Worm (Caenorhabditis elegans): Measurements from ENCODE around the gene C33G3.5.

Gene C33G3.5

DNA sequence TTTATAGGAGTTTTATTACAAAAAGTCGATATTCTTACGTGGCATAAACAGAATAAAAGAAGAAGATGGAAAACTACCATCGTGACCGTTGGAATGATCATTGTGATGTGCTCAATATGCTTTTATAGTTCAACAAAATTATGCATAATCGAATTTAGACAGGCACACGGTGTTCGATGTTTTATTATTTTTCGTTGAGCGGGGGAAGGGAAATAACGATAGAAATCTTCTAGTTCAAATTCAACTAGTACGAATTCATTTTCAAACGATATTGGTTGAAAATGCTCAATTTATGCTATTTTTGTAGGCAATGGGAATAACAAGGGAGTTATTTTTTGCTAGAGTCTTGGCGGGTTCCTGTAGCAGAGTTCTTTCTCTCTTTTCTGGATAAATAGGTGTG is at the start of gene C33G3.5:
C33G3.5 (minus strand) TSS at position 101 of the 400 bp plus-strand sequence.
- TF ChIP-seq unc-62 (GFP tag; optimal IDR thresholded peaks at IDR 0.05) = no peak

DNA sequence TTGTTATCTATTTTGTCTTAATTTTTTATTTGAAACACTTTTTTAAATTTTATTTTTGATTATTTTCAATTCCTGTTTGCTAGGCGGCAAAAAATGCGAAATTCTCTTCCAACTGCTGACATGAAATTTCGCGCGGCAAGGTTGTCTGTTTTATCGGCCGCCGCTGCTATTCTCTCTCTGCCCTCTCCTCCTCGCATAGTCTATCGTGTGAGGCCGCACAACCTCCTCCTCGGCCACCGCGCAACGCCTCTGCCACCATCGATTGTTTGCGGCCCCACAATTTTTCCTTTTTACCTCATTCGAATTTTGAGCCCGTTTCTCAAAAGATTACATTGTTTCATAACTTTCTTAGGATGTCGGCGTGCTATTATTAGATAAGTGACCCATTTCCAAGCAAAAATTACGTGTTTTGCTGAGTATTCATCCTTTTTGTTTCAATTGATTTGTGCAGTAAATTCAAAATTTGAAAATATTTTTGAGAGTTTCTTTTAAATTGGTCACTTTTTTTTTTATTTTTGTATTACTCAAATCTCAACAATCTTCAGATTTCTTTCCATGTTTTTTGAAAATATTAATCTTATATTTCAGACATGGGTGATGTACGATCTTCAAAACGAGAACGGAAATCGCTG is 48.9 kb upstream of the C33G3.5 start, which contains the start of gene F28H6.4:
F28H6.4 (plus strand) TSS at position 582 of the 632 bp plus-strand sequence.
- TF ChIP-seq unc-62 (GFP tag; optimal IDR thresholded peaks at IDR 0.05) = no peak

DNA sequence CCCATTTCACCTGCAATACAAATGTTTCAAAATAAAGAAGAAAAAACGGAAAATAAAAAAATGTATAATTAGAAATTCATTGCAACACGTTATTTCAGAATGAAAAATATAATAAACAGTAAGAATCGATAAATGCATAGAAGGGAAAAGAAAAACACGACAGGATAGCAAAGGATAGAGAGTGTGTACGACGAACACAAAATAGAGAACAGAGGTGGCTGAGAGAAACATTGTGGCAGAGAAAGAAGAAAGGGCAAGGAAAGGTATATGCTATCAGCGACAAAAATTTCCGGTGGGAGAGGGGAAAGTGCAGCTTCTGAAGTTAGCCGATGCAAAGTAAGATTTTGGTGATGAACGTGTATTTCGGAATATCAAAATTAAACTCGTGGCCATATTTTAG is 47.4 kb upstream of the C33G3.5 start, which contains the start of gene F28H6.6:
F28H6.6 (minus strand) TSS at position 10 of the 400 bp plus-strand sequence.
- no peak for TF ChIP-seq unc-62 (GFP tag; optimal IDR thresholded peaks at IDR 0.05)

DNA sequence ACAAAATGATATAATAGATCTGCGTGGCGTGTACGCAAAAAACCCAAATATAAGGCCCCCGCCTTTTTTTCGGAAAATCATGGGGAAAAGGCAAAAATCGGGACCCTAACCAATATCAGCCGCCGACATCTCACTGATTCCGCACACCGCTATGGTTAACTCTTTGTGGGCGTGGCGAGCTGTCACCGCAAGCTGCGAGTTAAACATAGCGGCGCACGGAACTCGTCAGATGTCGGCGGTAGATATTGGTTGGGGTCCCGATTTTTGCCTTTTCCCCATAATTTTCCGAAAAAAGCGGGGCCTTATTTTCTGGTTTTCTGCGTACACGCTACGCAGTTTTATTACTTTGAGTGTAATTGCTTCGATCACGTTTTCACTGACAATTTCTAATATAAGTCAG is 40.3 kb upstream of the C33G3.5 start:
- no peak for TF ChIP-seq unc-62 (GFP tag; optimal IDR thresholded peaks at IDR 0.05)

DNA sequence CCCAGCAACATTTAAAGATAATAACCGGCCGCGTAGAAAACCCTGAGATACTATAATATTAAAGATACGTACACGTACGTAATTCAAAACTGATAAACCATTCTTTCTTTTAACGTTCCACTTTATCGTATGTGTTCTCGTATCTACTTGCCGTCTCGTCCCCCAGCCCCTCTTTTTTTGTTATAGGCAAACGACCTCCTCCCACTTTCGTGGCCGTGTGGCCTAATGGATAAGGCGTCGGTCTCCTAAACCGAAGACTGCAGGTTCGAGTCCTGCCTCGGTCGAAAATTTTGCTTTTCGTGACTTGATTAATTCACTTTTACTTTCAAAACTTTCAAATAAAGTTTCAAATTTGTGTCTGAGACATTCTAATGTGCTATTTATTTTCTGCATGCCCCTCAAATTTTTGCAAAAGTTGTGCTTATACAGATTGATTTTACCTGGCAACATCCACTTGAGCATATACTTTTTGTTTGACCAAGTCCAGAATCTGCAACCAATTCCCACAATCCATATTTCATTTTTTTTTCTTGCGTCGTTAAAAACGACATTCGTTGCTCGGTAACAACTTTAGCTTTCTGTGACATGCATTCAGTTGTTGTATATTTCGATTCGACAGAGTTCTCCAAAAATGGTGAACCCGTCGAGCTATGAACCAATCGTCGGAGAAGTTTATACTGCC is 37.1 kb upstream of the C33G3.5 start, which contains the start of gene F28H6.7:
F28H6.7 (plus strand) TSS at position 632 of the 682 bp plus-strand sequence.
- no peak for TF ChIP-seq unc-62 (GFP tag; optimal IDR thresholded peaks at IDR 0.05)

DNA sequence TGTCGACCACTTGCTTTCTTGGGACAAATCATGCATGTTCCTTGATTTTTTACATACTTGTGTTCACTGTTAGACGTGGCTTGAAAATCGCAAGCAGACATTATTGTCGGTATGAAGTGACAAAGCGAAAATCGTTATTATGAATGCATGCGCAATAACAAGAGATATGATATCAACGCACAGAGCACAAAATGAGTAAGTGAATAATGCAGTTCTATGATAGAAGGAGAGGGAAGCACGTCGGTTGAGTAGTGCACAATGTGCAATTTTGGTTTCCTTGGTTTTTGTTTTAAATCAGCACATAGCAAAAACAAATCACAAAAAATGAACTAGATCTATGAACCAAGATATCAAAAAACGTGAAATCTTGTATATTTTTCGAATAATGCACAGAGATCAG is 34.9 kb upstream of the C33G3.5 start, which contains the start of gene nhr-281:
nhr-281 (minus strand) TSS at position 101 of the 400 bp plus-strand sequence.
- no peak for TF ChIP-seq unc-62 (GFP tag; optimal IDR thresholded peaks at IDR 0.05)

DNA sequence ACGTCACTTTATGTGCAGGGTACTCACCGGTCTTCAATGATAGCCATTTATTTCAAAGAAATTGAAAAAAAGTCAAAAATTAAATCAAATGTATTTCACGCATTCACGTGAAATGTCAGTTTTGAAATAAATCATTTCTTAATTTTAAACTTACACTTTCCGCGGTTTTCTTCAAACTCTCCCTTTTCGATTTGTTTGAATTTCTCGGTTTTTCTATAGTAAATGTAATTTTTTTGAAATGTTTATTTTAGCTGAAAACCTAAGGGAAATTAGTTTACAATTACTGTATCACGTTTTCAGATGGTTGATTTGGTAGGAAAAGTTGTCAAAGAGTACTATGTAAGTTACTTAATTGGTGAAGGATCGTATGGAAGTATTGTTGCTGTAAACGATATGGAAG is 29.8 kb upstream of the C33G3.5 start, which contains the start of gene F16B12.7:
F16B12.7 (plus strand) TSS at position 301 of the 400 bp plus-strand sequence.
- no peak for TF ChIP-seq unc-62 (GFP tag; optimal IDR thresholded peaks at IDR 0.05)

DNA sequence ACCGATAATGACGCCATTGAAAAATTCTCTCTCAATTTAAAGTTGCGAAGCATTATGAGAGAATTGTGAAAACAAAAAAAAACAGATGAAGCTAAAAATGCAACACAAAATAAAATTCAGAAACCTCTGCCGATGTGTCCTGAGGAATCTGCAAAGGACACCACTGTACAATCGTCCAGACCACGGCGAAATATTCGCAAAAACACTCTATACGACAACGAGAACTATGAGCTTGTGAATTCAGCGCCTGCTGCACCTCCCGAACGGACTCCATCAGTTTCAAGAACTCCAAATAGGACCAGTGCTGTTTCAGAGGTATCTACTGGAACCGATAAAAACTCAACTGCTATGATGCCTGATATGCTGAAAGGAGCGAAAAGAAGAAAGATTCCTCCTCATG is 24.0 kb upstream of the C33G3.5 start:
- TF ChIP-seq unc-62 (GFP tag; optimal IDR thresholded peaks at IDR 0.05) = no peak

DNA sequence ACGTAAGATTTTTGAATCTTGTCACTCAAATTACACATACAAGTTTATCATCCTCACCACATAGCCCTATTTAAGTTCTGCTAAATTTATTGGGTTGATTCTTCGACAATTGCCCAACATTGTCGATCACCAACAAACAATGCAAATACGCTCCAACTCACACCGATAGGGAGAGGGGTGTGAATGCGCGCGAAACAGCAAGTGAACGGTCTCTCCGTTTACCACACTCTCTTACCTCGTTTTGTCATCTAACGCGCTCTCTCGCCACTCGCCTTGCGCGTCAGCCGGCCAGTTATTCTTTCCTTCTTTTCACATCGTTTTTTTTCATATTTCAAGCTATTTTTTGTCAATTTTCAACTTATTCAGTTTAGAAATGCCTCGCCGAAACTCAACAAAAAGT is 23.5 kb upstream of the C33G3.5 start, which contains the start of gene F16B12.6:
F16B12.6 (plus strand) TSS at position 331 of the 400 bp plus-strand sequence.
- no peak for TF ChIP-seq unc-62 (GFP tag; optimal IDR thresholded peaks at IDR 0.05)

DNA sequence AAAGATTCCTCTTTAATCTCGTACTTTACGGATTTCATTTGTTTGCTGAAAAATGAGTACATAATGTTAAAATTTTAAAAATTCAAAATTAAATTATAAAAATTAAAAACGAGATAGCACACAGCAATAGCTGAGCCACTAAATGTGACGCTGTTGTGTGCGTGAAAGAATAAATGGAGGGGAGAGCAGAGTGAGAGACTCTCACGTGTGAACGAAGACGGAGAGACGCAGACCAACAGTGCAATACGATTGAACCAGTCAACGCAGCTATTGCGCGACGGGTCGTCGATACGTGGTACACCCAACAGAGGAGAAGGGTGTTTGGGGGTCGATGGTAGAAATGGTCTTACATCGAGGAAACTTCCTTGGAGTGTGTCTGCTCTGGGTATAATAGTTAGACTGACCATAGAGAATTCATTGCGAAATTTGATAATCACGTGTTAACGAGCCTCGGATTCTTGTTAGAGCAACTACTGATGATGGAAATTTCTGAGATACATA is 20.2 kb upstream of the C33G3.5 start, which contains the start of gene F16B12.4:
F16B12.4 (minus strand) TSS at position 51 of the 501 bp plus-strand sequence.
- TF ChIP-seq unc-62 (GFP tag; optimal IDR thresholded peaks at IDR 0.05) = no peak

DNA sequence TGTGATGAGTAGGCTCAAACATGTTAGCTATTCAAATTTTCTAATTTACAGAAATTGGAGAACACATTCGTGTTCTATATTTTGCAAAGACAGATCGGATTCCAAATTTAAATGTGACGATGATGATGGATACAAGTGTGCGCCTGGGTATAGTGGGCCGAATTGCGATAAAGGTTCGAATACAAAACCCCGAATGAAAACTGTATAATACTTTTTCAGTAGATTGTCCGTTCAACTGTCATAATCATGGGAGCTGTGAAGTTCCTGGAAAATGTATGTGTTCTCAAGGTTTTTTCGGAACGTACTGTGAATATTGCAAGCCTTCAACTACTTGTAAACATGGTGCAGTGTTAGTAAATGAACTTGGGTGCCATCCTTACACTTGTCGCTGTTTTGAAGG is 12.5 kb upstream of the C33G3.5 start:
- TF ChIP-seq unc-62 (GFP tag; optimal IDR thresholded peaks at IDR 0.05) = no peak

DNA sequence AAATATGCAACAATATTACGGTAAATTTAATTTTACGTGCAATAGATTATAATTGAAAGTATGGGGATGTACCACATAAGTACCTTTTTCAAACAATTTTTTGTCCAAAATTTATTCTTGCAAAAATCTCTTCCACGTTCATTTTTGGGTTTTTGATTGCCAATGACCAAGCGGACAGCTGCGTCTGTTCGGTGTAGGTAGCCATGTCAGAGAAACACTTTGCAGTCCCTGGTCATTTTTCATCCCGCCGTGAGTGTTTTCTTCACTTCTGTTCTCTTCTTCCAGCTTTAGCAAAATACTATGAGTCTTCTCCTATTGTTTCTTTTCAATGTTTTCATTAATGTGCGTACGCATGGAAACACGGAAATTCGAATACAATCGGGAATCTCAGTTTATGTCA is 11.6 kb upstream of the C33G3.5 start, which contains the start of gene dsl-4:
dsl-4 (plus strand) TSS at position 301 of the 400 bp plus-strand sequence.
- no peak for TF ChIP-seq unc-62 (GFP tag; optimal IDR thresholded peaks at IDR 0.05)

DNA sequence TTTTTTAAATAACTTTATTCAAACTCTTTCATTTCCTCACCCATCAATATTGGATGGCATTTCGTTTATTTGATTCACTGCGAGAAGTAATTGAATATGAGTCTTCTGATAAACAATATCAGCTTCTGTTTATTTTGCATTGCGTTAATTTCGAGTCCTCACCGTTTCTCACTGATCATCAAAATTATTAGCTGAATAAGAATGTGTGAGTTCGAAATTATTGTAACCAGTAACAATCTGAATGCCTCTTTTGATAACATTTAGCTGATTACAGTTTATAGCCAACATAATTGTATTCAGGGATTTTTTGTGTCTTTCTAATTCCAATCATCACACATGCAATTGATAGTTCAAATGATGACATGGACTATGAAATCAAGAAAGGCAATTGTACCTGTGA is 6.7 kb upstream of the C33G3.5 start, which contains the start of gene F16B12.1:
F16B12.1 (plus strand) TSS at position 301 of the 400 bp plus-strand sequence.
- no peak for TF ChIP-seq unc-62 (GFP tag; optimal IDR thresholded peaks at IDR 0.05)

DNA sequence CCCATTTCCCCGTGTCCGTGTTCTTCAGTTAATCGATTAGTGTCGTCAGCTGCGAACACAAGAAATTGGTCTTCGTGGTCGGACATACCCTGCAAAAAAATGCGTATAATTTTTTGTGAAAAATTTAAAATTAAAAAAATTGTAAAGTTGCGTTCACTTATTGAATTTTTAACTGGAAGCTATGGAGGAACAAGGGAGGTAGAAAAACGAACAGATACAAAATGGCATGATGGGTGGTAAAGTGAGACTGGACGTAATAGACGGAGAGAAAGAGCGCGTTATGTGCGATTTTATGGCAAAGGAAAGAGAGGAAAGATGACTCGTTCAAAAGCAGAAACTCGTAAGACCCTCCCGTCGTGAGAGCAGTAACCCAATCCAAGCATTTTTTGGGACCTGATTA is 5.8 kb upstream of the C33G3.5 start, which contains the start of gene C33G3.6:
C33G3.6 (minus strand) TSS at position 101 of the 400 bp plus-strand sequence.
- TF ChIP-seq unc-62 (GFP tag; optimal IDR thresholded peaks at IDR 0.05) = no peak

DNA sequence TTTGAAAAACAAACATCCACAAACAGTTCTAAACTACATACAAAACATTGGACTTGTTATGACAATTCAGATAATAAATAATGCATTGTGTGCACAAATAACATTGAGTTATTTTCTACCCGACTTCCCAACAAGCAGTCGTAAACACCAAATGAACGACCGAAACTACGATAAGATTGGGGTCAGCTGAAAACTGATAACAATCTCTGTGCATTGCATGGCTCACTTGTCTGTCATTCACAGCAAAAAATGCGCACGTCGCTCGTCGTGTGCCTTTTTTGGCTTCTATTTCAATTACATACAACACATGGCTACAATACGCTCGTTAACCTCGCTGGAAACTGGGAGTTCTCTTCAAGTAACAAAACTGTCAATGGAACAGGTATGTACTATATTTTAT is 7.5 kb downstream of the C33G3.5 start, which contains the start of gene C33G3.4:
C33G3.4 (plus strand) TSS at position 213 of the 400 bp plus-strand sequence.
- no peak for TF ChIP-seq unc-62 (GFP tag; optimal IDR thresholded peaks at IDR 0.05)

DNA sequence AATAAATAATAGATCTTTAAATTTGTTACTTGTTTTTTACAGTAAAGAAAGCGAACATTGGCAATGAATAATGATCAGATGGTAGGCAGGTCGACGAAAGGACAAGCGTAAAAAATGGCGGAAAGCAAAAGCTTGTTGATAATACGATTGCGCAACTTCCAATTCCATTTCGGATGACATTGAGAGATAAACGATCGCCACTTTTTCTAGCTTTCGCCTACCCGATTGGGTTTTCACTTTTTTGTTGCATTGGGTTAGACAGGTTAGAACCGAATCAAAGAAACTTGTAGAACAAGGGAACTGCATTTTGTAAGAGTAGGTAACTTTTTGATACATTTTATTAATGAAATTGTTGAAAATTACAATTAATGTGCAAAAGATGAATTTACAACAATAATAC is 8.9 kb downstream of the C33G3.5 start:
- TF ChIP-seq unc-62 (GFP tag; optimal IDR thresholded peaks at IDR 0.05) = no peak

Data from whole organism, dauer.